Worm (Caenorhabditis elegans) whole organism, L4/young adult: Measurements from ENCODE around the gene tofu-2.

Source experiments
- W03F9.2 ChIP-seq: fragments of 150-350 bp; optimal IDR thresholded peaks from 2 replicates; lab custom pipeline; 2014; ENCODE audit warnings: missing biosample characterization, missing genetic modification characterization
- dao-5 ChIP-seq: sonication (generic microtip); optimal IDR thresholded peaks from 2 replicates; lab custom pipeline; 2016; ENCODE audit warnings: missing genotype, missing genetic modification characterization, moderate library complexity, missing compliant biosample characterization

ce11 chrV:7009461-7009860 is 41.6 kb downstream of the tofu-2 start, which contains the start of gene C33G8.2:
- TF ChIP-seq dao-5 (tag; lab: Kevin White, UChicago) = no peak
- TF ChIP-seq W03F9.2 (tag; lab: Kevin White, UChicago) = no peak
